Worm (Caenorhabditis elegans): ENCODE measurements around the gene F54D5.4.

Gene F54D5.4

DNA sequence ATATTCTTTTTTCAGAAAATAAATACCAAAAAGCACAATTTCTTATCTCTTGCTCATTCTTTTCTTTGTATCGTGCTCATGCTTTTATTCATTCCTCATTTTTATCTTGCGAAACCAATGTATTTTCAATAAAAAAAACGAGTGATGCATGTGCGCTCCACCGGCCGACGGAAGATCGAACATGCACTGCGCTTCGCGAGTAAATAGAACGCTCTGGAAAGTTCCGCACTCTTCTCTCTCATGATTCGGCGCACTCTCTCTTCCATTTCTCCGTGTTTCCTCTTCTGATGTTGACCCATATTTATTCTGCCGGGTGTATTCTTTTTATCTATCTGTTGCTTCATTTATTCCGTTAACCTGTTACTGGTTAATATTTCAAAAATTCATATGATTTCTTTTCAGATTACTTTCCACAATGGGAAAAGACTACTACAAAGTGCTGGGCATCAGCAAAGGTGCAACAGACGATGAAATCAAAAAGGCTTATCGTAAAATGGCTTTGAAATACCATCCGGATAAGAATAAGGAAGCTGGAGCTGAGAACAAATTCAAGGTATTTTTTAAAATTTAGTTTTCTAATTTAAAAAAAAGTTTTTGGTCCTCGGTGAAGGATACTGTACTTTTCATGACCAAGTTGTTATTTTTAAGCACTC, 24.2 kb upstream of the F54D5.4 start, which contains the start of gene dnj-13 (continued):
- TF ChIP-seq ztf-4 (tag; optimal IDR thresholded peaks at IDR 0.05) (peak; percentile 72), nhr-43 (tag; optimal IDR thresholded peaks at IDR 0.05; ENCODE audit: poor library complexity, severe bottlenecking) (peak; percentile 94), zag-1 (tag; optimal IDR thresholded peaks at IDR 0.05) (no peak), nhr-12 (tag; optimal IDR thresholded peaks at IDR 0.05) (no peak), fkh-2 (tag; optimal IDR thresholded peaks at IDR 0.05) (peak; percentile 75), egl-5 (tag; optimal IDR thresholded peaks at IDR 0.05) (no peak), snpc-4 (tag; optimal IDR thresholded peaks at IDR 0.05) (peak; percentile 73), lin-39 (tag; optimal IDR thresholded peaks at IDR 0.05) (peak; percentile 71), ZK546.5 (tag; optimal IDR thresholded peaks at IDR 0.05) (peak; percentile 19), lsy-12 (tag; optimal IDR thresholded peaks at IDR 0.05) (peak; percentile 98), nhr-23 (tag; optimal IDR thresholded peaks at IDR 0.05) (peak; percentile 98), elt-3 (tag; optimal IDR thresholded peaks at IDR 0.05) (no peak), elt-1 (tag; optimal IDR thresholded peaks at IDR 0.05) (peak; percentile 47), egl-27 (tag; optimal IDR thresholded peaks at IDR 0.05) (peak; percentile 91), ceh-82 (tag; optimal IDR thresholded peaks at IDR 0.05) (peak; percentile 71), jun-1 (tag; optimal IDR thresholded peaks at IDR 0.05) (peak; percentile 88)

DNA sequence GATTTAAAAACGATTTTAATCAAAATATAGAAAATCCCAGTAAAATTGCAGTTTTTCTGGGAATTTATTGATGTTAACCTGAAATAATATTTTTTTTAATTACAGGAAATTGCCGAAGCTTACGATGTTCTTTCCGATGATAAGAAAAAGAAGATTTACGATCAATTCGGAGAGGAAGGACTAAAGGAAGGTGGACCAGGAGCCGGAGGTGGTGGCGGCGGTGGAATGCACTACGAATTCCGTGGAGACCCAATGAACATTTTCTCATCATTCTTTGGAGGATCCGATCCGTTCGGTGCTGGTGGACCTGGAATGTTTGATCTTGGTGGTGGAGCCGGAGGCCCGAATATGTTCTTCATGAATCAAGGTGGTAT, 23.7 kb upstream of the F54D5.4 start:
- TF ChIP-seq jun-1 (tag; optimal IDR thresholded peaks at IDR 0.05) = no peak
- TF ChIP-seq ztf-11 (tag; optimal IDR thresholded peaks at IDR 0.05) = no peak
- TF ChIP-seq ceh-16 (tag; optimal IDR thresholded peaks at IDR 0.05) = no peak
- no peak for TF ChIP-seq elt-2 (tag; optimal IDR thresholded peaks at IDR 0.05)

DNA sequence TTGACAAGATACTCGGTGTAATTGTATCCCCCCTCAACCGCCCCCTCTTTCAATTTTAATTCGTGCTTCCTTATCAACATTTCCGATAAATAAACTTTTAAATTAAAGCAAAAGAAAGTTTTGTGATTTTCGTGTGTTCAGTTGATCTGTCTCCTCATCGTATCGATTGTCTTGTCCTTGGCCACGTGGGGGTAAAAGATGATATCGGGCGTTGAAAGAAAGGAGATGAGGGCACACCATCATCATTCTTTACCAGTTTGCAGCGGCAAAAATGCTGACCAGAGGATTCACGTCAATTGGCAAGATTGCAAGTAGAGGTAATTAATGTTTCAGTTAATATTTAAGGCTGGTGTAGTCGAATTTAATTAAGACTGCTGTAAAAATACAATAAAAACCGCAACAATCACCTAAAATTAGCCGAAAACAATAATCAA, 22.3 kb upstream of the F54D5.4 start, which contains the start of gene F54D5.7:
TSS of gene F54D5.7 (plus strand) at position 264 of the 434 bp plus-strand sequence.
- no peak for TF ChIP-seq sea-2 (GFP tag; optimal IDR thresholded peaks at IDR 0.05)
- no peak for TF ChIP-seq aly-2 (tag; optimal IDR thresholded peaks at IDR 0.05)
- peak; percentile 39 for TF ChIP-seq snpc-4 (tag; optimal IDR thresholded peaks at IDR 0.05)
- TF ChIP-seq nhr-25 (tag; optimal IDR thresholded peaks at IDR 0.05) = peak; percentile 96
- TF ChIP-seq ceh-28 (tag; optimal IDR thresholded peaks at IDR 0.05) = peak; percentile 16
- TF ChIP-seq pha-4 (tag; optimal IDR thresholded peaks at IDR 0.05) = peak; percentile 52
- no peak for TF ChIP-seq lin-15B (tag; optimal IDR thresholded peaks at IDR 0.05)
- TF ChIP-seq nhr-12 (tag; optimal IDR thresholded peaks at IDR 0.05) = no peak
- no peak for TF ChIP-seq ztf-11 (tag; optimal IDR thresholded peaks at IDR 0.05)
- TF ChIP-seq lin-39 (tag; optimal IDR thresholded peaks at IDR 0.05) = peak; percentile 21
- TF ChIP-seq eor-1 (tag; optimal IDR thresholded peaks at IDR 0.05) = no peak
- peak; percentile 100 for TF ChIP-seq ama-1 (optimal IDR thresholded peaks at IDR 0.05)
- TF ChIP-seq nhr-28 (tag; optimal IDR thresholded peaks at IDR 0.05) = no peak
- TF ChIP-seq mml-1 (tag; optimal IDR thresholded peaks at IDR 0.05) = no peak
- TF ChIP-seq unc-39 (tag; optimal IDR thresholded peaks at IDR 0.05) = no peak
- TF ChIP-seq ceh-16 (tag; optimal IDR thresholded peaks at IDR 0.05) = peak; percentile 75
- TF ChIP-seq daf-12 (tag; optimal IDR thresholded peaks at IDR 0.05) = no peak
- TF ChIP-seq elt-1 (tag; optimal IDR thresholded peaks at IDR 0.05) = peak; percentile 1
- TF ChIP-seq elt-3 (tag; optimal IDR thresholded peaks at IDR 0.05) = peak in 1 of 3 experiments; percentile 28
- TF ChIP-seq elt-2 (tag; optimal IDR thresholded peaks at IDR 0.05) = peak; percentile 70
- peak; percentile 92 for TF ChIP-seq ztf-4 (tag; optimal IDR thresholded peaks at IDR 0.05)
- no peak for TF ChIP-seq pqm-1 (tag; optimal IDR thresholded peaks at IDR 0.05)
- no peak for TF ChIP-seq zag-1 (tag; optimal IDR thresholded peaks at IDR 0.05)
- TF ChIP-seq ceh-9 (tag; optimal IDR thresholded peaks at IDR 0.05) = no peak
- TF ChIP-seq nhr-11 (tag; optimal IDR thresholded peaks at IDR 0.05) = no peak
- TF ChIP-seq mdl-1 (tag; optimal IDR thresholded peaks at IDR 0.05) = peak; percentile 32
- TF ChIP-seq nhr-43 (tag; optimal IDR thresholded peaks at IDR 0.05; ENCODE audit: poor library complexity, severe bottlenecking) = peak; percentile 32
- TF ChIP-seq nhr-237 (tag; optimal IDR thresholded peaks at IDR 0.05) = no peak
- TF ChIP-seq egl-27 (tag; optimal IDR thresholded peaks at IDR 0.05) = no peak
- TF ChIP-seq fkh-2 (tag; optimal IDR thresholded peaks at IDR 0.05) = no peak
- TF ChIP-seq nhr-23 (tag; optimal IDR thresholded peaks at IDR 0.05) = peak; percentile 73
- no peak for TF ChIP-seq R02D3.7 (tag; optimal IDR thresholded peaks at IDR 0.05)
- peak; percentile 66 for TF ChIP-seq fos-1 (tag; optimal IDR thresholded peaks at IDR 0.05)
- no peak for TF ChIP-seq fkh-10 (GFP tag; optimal IDR thresholded peaks at IDR 0.05)
- peak; percentile 2 for TF ChIP-seq egl-5 (tag; optimal IDR thresholded peaks at IDR 0.05)
- TF ChIP-seq nhr-76 (tag; optimal IDR thresholded peaks at IDR 0.05) = no peak
- TF ChIP-seq tbx-2 (tag; optimal IDR thresholded peaks at IDR 0.05) = peak; percentile 65
- TF ChIP-seq nhr-67 (tag; optimal IDR thresholded peaks at IDR 0.05) = no peak
- TF ChIP-seq skn-1 (tag; optimal IDR thresholded peaks at IDR 0.05) = peak; percentile 5
- no peak for TF ChIP-seq ZK546.5 (tag; optimal IDR thresholded peaks at IDR 0.05)
- TF ChIP-seq nhr-77 (tag; optimal IDR thresholded peaks at IDR 0.05) = no peak
- peak; percentile 7 for TF ChIP-seq unc-62 (GFP tag; optimal IDR thresholded peaks at IDR 0.05)
- TF ChIP-seq lsy-12 (tag; optimal IDR thresholded peaks at IDR 0.05) = peak; percentile 54
- TF ChIP-seq nfya-1 (tag; optimal IDR thresholded peaks at IDR 0.05; ENCODE audit: insufficient read depth) = peak; percentile 67
- no peak for TF ChIP-seq jun-1 (tag; optimal IDR thresholded peaks at IDR 0.05)
- TF ChIP-seq hmg-11 (tag; optimal IDR thresholded peaks at IDR 0.05) = no peak
